Fruit fly (Drosophila melanogaster): ENCODE data around the gene SerRS.

DNA sequence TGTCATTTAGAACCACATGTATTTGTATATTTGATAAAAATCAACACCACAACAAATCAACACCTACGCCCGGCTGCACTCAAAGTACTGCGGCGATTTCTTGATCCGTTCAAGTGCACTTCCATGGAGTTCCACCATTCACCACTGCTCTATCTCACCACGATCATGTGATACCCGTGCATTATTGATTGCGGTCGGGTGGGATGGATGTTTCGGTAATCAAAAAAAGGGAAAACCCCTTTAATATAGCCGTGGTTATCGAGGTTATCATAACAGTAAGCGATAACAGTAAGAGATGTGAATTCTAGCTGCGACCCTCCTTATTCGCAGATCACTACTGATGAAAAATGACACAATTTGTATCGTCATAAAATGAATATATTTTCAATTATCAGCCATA, 19.0 kb downstream of the SerRS start, which contains the start of the genes CG17224 and CG17264:
- TF ChIP-seq CG5204 (GFP tag; optimal IDR thresholded peaks at IDR 0.05) (no peak), CG7101 (tag; optimal IDR thresholded peaks at IDR 0.05) (no peak), cic (GFP tag; optimal IDR thresholded peaks at IDR 0.05) (peak; percentile 25)

Data from whole organism, adult.